Fruit fly (Drosophila melanogaster): ENCODE results near the gene Swip-1.

DNA sequence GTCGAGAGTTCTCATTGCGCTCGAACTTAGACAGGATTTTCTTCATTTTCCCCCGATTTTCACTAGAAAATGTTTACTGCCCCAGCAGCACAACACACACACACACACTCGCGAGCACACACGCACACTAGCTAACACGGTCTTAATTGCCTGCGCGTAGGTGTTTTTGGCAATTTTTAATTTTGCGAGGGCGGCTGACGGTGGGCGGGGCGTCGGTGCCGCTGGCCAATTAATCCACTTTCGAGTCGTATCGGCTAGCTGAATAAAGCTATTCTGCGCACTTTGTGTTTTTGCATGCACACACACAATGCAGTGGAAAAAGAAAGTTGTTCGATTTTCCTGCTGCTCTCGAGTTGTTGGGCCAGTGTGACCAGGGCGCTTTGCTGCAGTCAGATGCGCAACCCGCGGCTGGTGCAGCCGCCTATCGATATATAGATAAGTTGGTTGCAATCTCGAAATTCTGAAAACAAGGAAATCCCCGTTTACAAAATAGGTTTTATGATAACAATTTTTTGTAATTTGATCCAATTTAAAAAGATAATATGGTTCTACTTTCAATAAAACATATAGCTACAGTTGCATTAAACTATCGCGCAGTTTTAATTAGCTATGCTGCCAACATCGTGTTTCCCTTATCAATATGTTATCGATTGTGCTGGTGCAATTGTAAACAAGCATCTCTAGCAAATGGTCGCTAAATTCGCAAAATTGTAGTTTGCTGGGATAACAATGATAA is 18.5 kb downstream of the Swip-1 start, which contains the start of the genes Nak and Tango6:
- TF ChIP-seq CG13204 (GFP tag; optimal IDR thresholded peaks at IDR 0.05) (no peak), rn (GFP tag; IDR thresholded peaks at IDR 0.05) (no peak), fd96Ca (GFP tag; IDR thresholded peaks at IDR 0.05) (no peak), CG32121 (GFP tag; IDR thresholded peaks at IDR 0.05) (no peak), gl (tag; optimal IDR thresholded peaks at IDR 0.05) (no peak), Snoo (tag; optimal IDR thresholded peaks at IDR 0.05) (no peak), CG8301 (tag; optimal IDR thresholded peaks at IDR 0.05) (no peak), CG12605 (GFP tag; IDR thresholded peaks at IDR 0.05) (no peak), EcR (GFP tag; optimal IDR thresholded peaks at IDR 0.05) (peak; percentile 27), CG8159 (tag; optimal IDR thresholded peaks at IDR 0.05) (peak; percentile 33), CG10348 (GFP tag; IDR thresholded peaks at IDR 0.05) (no peak), CG15710 (tag; optimal IDR thresholded peaks at IDR 0.05) (peak; percentile 25), D1 (tag; optimal IDR thresholded peaks at IDR 0.05) (no peak)
